Fruit fly (Drosophila melanogaster) whole organism, embryonic: ENCODE measurements around the gene Rpt4.

ENCODE experiments used
- ATbp ChIP-seq: fragments of 200-800 bp; sonication (Bioruptor generic); optimal IDR thresholded peaks from 2 replicates; lab custom pipeline; 2017; ENCODE audit warnings: missing biosample characterization, mild to moderate bottlenecking, missing genetic modification characterization, missing genetic modification reagents
- Adf1 ChIP-seq: fragments of 200-800 bp; sonication (Bioruptor generic); IDR thresholded peaks from 2 replicates; pipeline ENCODE4 v1.3.6; 2022; ENCODE audit warnings: missing biosample characterization, missing genetic modification characterization
- Atf-2 ChIP-seq: fragments of 200-800 bp; sonication (Bioruptor generic); optimal IDR thresholded peaks from 2 replicates; lab custom pipeline; 2016; ENCODE audit warnings: missing biosample characterization, missing genetic modification characterization
- B-H1 ChIP-seq: fragments of 200-800 bp; sonication (Bioruptor generic); IDR thresholded peaks from 3 replicates; pipeline ENCODE4 v1.3.6; 2022; ENCODE audit warnings: missing biosample characterization, missing genetic modification characterization
- Bdp1 ChIP-seq: fragments of 200-800 bp; sonication (Bioruptor generic); optimal IDR thresholded peaks from 3 replicates; lab custom pipeline; 2016; ENCODE audit warnings: missing biosample characterization, missing genetic modification characterization
- BtbVII ChIP-seq: fragments of 200-800 bp; sonication (Bioruptor generic); optimal IDR thresholded peaks from 3 replicates; lab custom pipeline; 2017; ENCODE audit warnings: missing biosample characterization, mild to moderate bottlenecking, missing genetic modification characterization
- CG10462 ChIP-seq: fragments of 200-800 bp; sonication (Bioruptor generic); optimal IDR thresholded peaks from 2 replicates; lab custom pipeline; 2016; ENCODE audit warnings: missing biosample characterization, missing genetic modification characterization
- CG10565 ChIP-seq: fragments of 200-800 bp; sonication (Bioruptor generic); optimal IDR thresholded peaks from 3 replicates; lab custom pipeline; 2016; ENCODE audit warnings: missing biosample characterization, mild to moderate bottlenecking, missing genetic modification characterization
- CG10959 ChIP-seq: fragments of 200-800 bp; sonication (Bioruptor generic); IDR thresholded peaks from 2 replicates; pipeline ENCODE4 v1.3.6; 2022; ENCODE audit warnings: missing biosample characterization, missing genetic modification characterization
- CG11247 ChIP-seq: fragments of 200-800 bp; sonication (Bioruptor generic); IDR thresholded peaks from 2 replicates; pipeline ENCODE4 v1.3.6; 2022; ENCODE audit warnings: missing biosample characterization, missing genetic modification characterization
- CG1233 ChIP-seq: fragments of 200-800 bp; sonication (Bioruptor generic); optimal IDR thresholded peaks from 4 replicates; lab custom pipeline; 2018; ENCODE audit warnings: missing biosample characterization, mild to moderate bottlenecking, missing genetic modification characterization
- CG14860 ChIP-seq: fragments of 200-800 bp; sonication (Bioruptor generic); IDR thresholded peaks from 3 replicates; pipeline ENCODE4 v1.3.6; 2022; ENCODE audit warnings: missing biosample characterization, missing genetic modification characterization; ENCODE audit not compliant: partially characterized antibody
- CG14965 ChIP-seq: fragments of 200-800 bp; sonication (Bioruptor generic); optimal IDR thresholded peaks from 2 replicates; lab custom pipeline; 2016; ENCODE audit warnings: missing biosample characterization, missing genetic modification characterization, borderline replicate concordance
- CG15011 ChIP-seq: fragments of 200-800 bp; sonication (Bioruptor generic); optimal IDR thresholded peaks from 3 replicates; lab custom pipeline; 2018; ENCODE audit warnings: missing biosample characterization, mild to moderate bottlenecking, missing genetic modification characterization
- CG18619 ChIP-seq: fragments of 200-800 bp; sonication (Bioruptor generic); optimal IDR thresholded peaks from 3 replicates; lab custom pipeline; 2017; ENCODE audit warnings: missing biosample characterization, mild to moderate bottlenecking, missing genetic modification characterization
- CG34224 ChIP-seq: fragments of 200-800 bp; sonication (Bioruptor generic); IDR thresholded peaks from 3 replicates; pipeline ENCODE4 v1.3.6; 2022; ENCODE audit warnings: missing biosample characterization, missing genetic modification characterization; ENCODE audit not compliant: partially characterized antibody
- CG42726 ChIP-seq: fragments of 200-800 bp; sonication (Bioruptor generic); IDR thresholded peaks from 2 replicates; pipeline ENCODE4 v1.3.6; 2022; ENCODE audit warnings: missing biosample characterization, missing genetic modification characterization; ENCODE audit not compliant: partially characterized antibody
- CG4730 ChIP-seq: fragments of 200-800 bp; sonication (Bioruptor generic); IDR thresholded peaks from 2 replicates; pipeline ENCODE4 v1.3.6; 2022; ENCODE audit warnings: missing biosample characterization, missing genetic modification characterization
- CG6175 ChIP-seq: fragments of 200-800 bp; sonication (Bioruptor generic); IDR thresholded peaks from 3 replicates; pipeline ENCODE4 v1.3.6; 2022; ENCODE audit warnings: missing biosample characterization, missing genetic modification characterization
- CG6854 ChIP-seq: fragments of 200-800 bp; sonication (Bioruptor generic); optimal IDR thresholded peaks from 3 replicates; lab custom pipeline; 2017; ENCODE audit warnings: missing biosample characterization, mild to moderate bottlenecking, missing genetic modification characterization
- CG8089 ChIP-seq: fragments of 200-800 bp; sonication (Bioruptor generic); optimal IDR thresholded peaks from 3 replicates; lab custom pipeline; 2016; ENCODE audit warnings: missing biosample characterization, missing genetic modification characterization
- Fer1 ChIP-seq: fragments of 200-800 bp; sonication (Bioruptor generic); optimal IDR thresholded peaks from 2 replicates; lab custom pipeline; 2017; ENCODE audit warnings: missing biosample characterization, mild to moderate bottlenecking, missing genetic modification characterization
- GATAe ChIP-seq: fragments of 200-800 bp; sonication (Bioruptor generic); conservative IDR thresholded peaks from 2 replicates; pipeline ENCODE4 v1.3.6; 2022; ENCODE audit warnings: missing biosample characterization, missing genetic modification characterization
- HHEX ChIP-seq: fragments of 200-800 bp; sonication (Bioruptor generic); optimal IDR thresholded peaks from 3 replicates; lab custom pipeline; 2017; ENCODE audit warnings: missing biosample characterization, mild to moderate bottlenecking, missing genetic modification characterization, missing genetic modification reagents
- Lim3 ChIP-seq: fragments of 200-800 bp; sonication (Bioruptor generic); IDR thresholded peaks from 2 replicates; pipeline ENCODE4 v1.3.6; 2022; ENCODE audit warnings: missing biosample characterization, missing genetic modification characterization
- NC2α ChIP-seq: fragments of 200-800 bp; sonication (Bioruptor generic); optimal IDR thresholded peaks from 2 replicates; lab custom pipeline; 2016; ENCODE audit warnings: missing biosample characterization, missing genetic modification characterization
- Neu2 ChIP-seq: fragments of 200-800 bp; sonication (Bioruptor generic); optimal IDR thresholded peaks from 3 replicates; lab custom pipeline; 2016; ENCODE audit warnings: missing biosample characterization, missing genetic modification characterization, borderline replicate concordance
- Oli ChIP-seq: fragments of 200-800 bp; sonication (Bioruptor generic); optimal IDR thresholded peaks from 2 replicates; lab custom pipeline; 2018; ENCODE audit warnings: missing biosample characterization, mild to moderate bottlenecking, missing genetic modification characterization, moderate library complexity
- PHDP ChIP-seq: fragments of 200-800 bp; sonication (Bioruptor generic); optimal IDR thresholded peaks from 3 replicates; lab custom pipeline; 2018; ENCODE audit warnings: missing biosample characterization, mild to moderate bottlenecking, missing genetic modification characterization, moderate library complexity
- Pdp1 ChIP-seq, 2 experiments: fragments of 200-800 bp; sonication (Bioruptor generic); optimal IDR thresholded peaks; 3 replicates each; lab custom pipeline; 2016; ENCODE audit warnings: missing biosample characterization in 2 of 2, missing genetic modification characterization in 2 of 2, mild to moderate bottlenecking in 1 of 2, moderate library complexity in 1 of 2
- Six4 ChIP-seq: fragments of 200-800 bp; sonication (Bioruptor generic); optimal IDR thresholded peaks from 2 replicates; lab custom pipeline; 2016; ENCODE audit warnings: missing biosample characterization, missing genetic modification characterization
- ase ChIP-seq: fragments of 200-800 bp; sonication (Bioruptor generic); IDR thresholded peaks from 3 replicates; pipeline ENCODE4 v1.3.6; 2022; ENCODE audit warnings: missing biosample characterization, missing genetic modification characterization
- caup ChIP-seq: fragments of 200-800 bp; sonication (Bioruptor generic); optimal IDR thresholded peaks from 3 replicates; lab custom pipeline; 2017; ENCODE audit warnings: missing biosample characterization, mild to moderate bottlenecking, missing genetic modification characterization, moderate library complexity; ENCODE audit not compliant: severe bottlenecking
- corto ChIP-seq: fragments of 200-800 bp; sonication (Bioruptor generic); optimal IDR thresholded peaks from 2 replicates; lab custom pipeline; 2016; ENCODE audit warnings: missing biosample characterization, mild to moderate bottlenecking, missing genetic modification characterization, moderate library complexity
- da ChIP-seq: fragments of 200-800 bp; sonication (Bioruptor generic); optimal IDR thresholded peaks from 2 replicates; lab custom pipeline; 2016; ENCODE audit warnings: missing biosample characterization, missing genetic modification characterization
- danr ChIP-seq: fragments of 200-800 bp; sonication (Bioruptor generic); IDR thresholded peaks from 2 replicates; pipeline ENCODE4 v1.3.6; 2022; ENCODE audit warnings: missing biosample characterization, missing genetic modification characterization
- hbn ChIP-seq: fragments of 200-800 bp; sonication (Bioruptor generic); IDR thresholded peaks from 2 replicates; pipeline ENCODE4 v1.3.6; 2022; ENCODE audit warnings: missing biosample characterization, missing genetic modification characterization; ENCODE audit not compliant: partially characterized antibody
- jumu ChIP-seq: fragments of 200-800 bp; sonication (Bioruptor generic); optimal IDR thresholded peaks from 3 replicates; lab custom pipeline; 2016; ENCODE audit warnings: missing biosample characterization, missing genetic modification characterization
- ken ChIP-seq: fragments of 200-800 bp; sonication (Bioruptor generic); IDR thresholded peaks from 3 replicates; pipeline ENCODE4 v1.3.6; 2022; ENCODE audit warnings: missing biosample characterization, missing genetic modification characterization
- lilli ChIP-seq: fragments of 200-800 bp; sonication (Bioruptor generic); optimal IDR thresholded peaks from 3 replicates; lab custom pipeline; 2016; ENCODE audit warnings: missing biosample characterization, missing genetic modification characterization
- nau ChIP-seq: fragments of 200-800 bp; sonication (Bioruptor generic); optimal IDR thresholded peaks from 3 replicates; lab custom pipeline; 2017; ENCODE audit warnings: missing biosample characterization, mild to moderate bottlenecking, missing genetic modification characterization, missing genetic modification reagents
- pho ChIP-seq: fragments of 200-800 bp; sonication (Bioruptor generic); optimal IDR thresholded peaks from 2 replicates; lab custom pipeline; 2016; ENCODE audit warnings: missing biosample characterization, missing genetic modification characterization
- pum ChIP-seq: fragments of 200-800 bp; sonication (Bioruptor generic); optimal IDR thresholded peaks from 2 replicates; lab custom pipeline; 2016; ENCODE audit warnings: missing biosample characterization, missing genetic modification characterization
- salm ChIP-seq: fragments of 200-800 bp; sonication (Bioruptor generic); optimal IDR thresholded peaks from 2 replicates; lab custom pipeline; 2018; ENCODE audit warnings: missing biosample characterization, mild to moderate bottlenecking, missing genetic modification characterization
- sens ChIP-seq: fragments of 200-800 bp; sonication (Bioruptor generic); peaks from one replicate; lab custom pipeline; 2016; ENCODE audit warnings: missing biosample characterization, missing genetic modification characterization
- sima ChIP-seq: fragments of 200-800 bp; sonication (Bioruptor generic); optimal IDR thresholded peaks from 2 replicates; lab custom pipeline; 2016; ENCODE audit warnings: missing biosample characterization, missing genetic modification characterization
- ssp ChIP-seq: fragments of 200-800 bp; sonication (Bioruptor generic); IDR thresholded peaks from 2 replicates; pipeline ENCODE4 v1.3.6; 2022; ENCODE audit warnings: missing biosample characterization, missing genetic modification characterization
- tap ChIP-seq: fragments of 200-800 bp; optimal IDR thresholded peaks from 3 replicates; lab custom pipeline; 2019; ENCODE audit warnings: missing biosample characterization, mild to moderate bottlenecking, missing genetic modification characterization, moderate library complexity
- twi ChIP-seq: fragments of 200-800 bp; optimal IDR thresholded peaks from 2 replicates; lab custom pipeline; 2019; ENCODE audit warnings: missing biosample characterization, mild to moderate bottlenecking, missing genetic modification characterization, moderate library complexity

The Rpt4 gene

DNA sequence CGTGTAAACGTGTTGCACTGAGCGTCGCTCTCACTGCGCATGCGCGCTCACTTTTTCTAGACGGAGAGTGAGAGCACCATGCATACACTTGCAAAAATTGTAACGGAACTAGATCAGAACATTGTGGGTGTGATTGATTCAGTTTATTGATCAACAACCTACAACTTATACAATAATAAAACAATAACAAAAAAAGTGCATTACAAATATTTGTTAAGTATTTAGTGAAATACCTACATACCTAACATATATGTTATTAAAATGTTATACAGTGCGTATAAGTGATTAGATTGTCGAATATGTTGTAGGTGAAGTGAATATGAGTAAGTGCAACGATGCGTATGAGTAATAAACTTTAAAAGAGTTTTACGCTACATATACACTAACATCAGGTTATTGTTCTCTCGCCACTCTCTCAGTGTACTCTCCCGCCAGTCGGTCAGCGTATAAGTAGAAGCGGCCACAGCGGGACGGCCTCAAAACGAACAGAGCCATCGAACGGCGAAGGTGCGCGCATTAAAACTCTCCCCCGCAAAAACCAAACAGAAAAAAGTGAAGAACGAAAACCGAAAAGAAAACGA lies 39.4 kb upstream of the Rpt4 start, which contains the start of gene CG42240 (continued):
- peak; percentile 80 for TF ChIP-seq Atf-2
- TF ChIP-seq NC2α (GFP tag; lab: Kevin White, UChicago) = peak; percentile 42
- TF ChIP-seq B-H1 = peak; percentile 62
- peak; percentile 83 for TF ChIP-seq salm (tag; lab: Kevin White, UChicago)
- TF ChIP-seq Bdp1 (GFP tag; lab: Kevin White, UChicago) = peak; percentile 39
- TF ChIP-seq caup (GFP tag; lab: Kevin White, UChicago) = peak; percentile 85
- TF ChIP-seq Pdp1 (GFP tag; optimal IDR thresholded peaks at IDR 0.05; lab: Kevin White, UChicago) = peak; percentile 81 to 82
- peak; percentile 57 for TF ChIP-seq CG8089 (GFP tag; lab: Kevin White, UChicago)
- TF ChIP-seq CG4730 (GFP tag; lab: Robert Waterston, UW) = peak; percentile 67
- peak; percentile 71 for TF ChIP-seq danr (GFP tag; lab: Robert Waterston, UW)
- peak; percentile 63 for TF ChIP-seq corto (GFP tag; lab: Kevin White, UChicago)
- TF ChIP-seq Neu2 (GFP tag; lab: Kevin White, UChicago) = no peak
- TF ChIP-seq CG15011 (GFP tag; lab: Kevin White, UChicago) = peak; percentile 88
- TF ChIP-seq Oli (tag; lab: Kevin White, UChicago) = peak; percentile 95
- TF ChIP-seq ase (GFP tag; lab: Robert Waterston, UW) = peak; percentile 58; the same call in 1 of the 3 replicates
- peak; percentile 91 for TF ChIP-seq CG6854
- peak; percentile 21; the same call in 1 of the 2 replicates for TF ChIP-seq Adf1 (GFP tag; lab: Robert Waterston, UW)
- TF ChIP-seq GATAe (GFP tag; lab: Robert Waterston, UW) = peak; percentile 40; the same call in 1 of the 2 replicates
- peak; percentile 63 for TF ChIP-seq jumu (GFP tag; lab: Kevin White, UChicago)
- TF ChIP-seq da = no peak
- no peak for TF ChIP-seq CG10959 (GFP tag; lab: Robert Waterston, UW)
- TF ChIP-seq CG14965 (GFP tag; lab: Kevin White, UChicago) = no peak
- TF ChIP-seq CG18619 (GFP tag; lab: Kevin White, UChicago) = peak; percentile 93
- TF ChIP-seq CG1233 (GFP tag; lab: Kevin White, UChicago) = peak; percentile 88
- peak; percentile 87 for TF ChIP-seq ATbp (GFP tag; lab: Kevin White, UChicago)
- no peak for TF ChIP-seq CG14860
- peak; percentile 91 for TF ChIP-seq PHDP (tag; lab: Kevin White, UChicago)
- peak; percentile 81 for TF ChIP-seq CG10462
- TF ChIP-seq BtbVII (GFP tag; lab: Kevin White, UChicago) = peak; percentile 91
- TF ChIP-seq Lim3 (GFP tag; lab: Robert Waterston, UW) = peak; percentile 46; the same call in 1 of the 2 replicates
- no peak for TF ChIP-seq CG6175 (GFP tag; lab: Robert Waterston, UW)
- TF ChIP-seq lilli (GFP tag; lab: Kevin White, UChicago) = peak; percentile 82
- peak; percentile 83 for TF ChIP-seq twi (tag; lab: Kevin White, UChicago)
- TF ChIP-seq hbn (GFP tag; lab: Robert Waterston, UW) = no peak
- TF ChIP-seq Six4 (GFP tag; lab: Kevin White, UChicago) = peak; percentile 84
- TF ChIP-seq Fer1 = peak; percentile 93
- TF ChIP-seq pum (GFP tag; lab: Kevin White, UChicago) = peak; percentile 86
- TF ChIP-seq HHEX (GFP tag; lab: Kevin White, UChicago) = peak; percentile 91
- peak; percentile 45; the same call in 1 of the 2 replicates for TF ChIP-seq CG11247 (GFP tag; lab: Robert Waterston, UW)
- no peak for TF ChIP-seq CG42726 (GFP tag; lab: Robert Waterston, UW)
- TF ChIP-seq sens (GFP tag; lab: Kevin White, UChicago) = peak; percentile 99
- TF ChIP-seq tap (tag; lab: Kevin White, UChicago) = peak; percentile 86
- no peak for TF ChIP-seq nau (GFP tag; lab: Kevin White, UChicago)
- TF ChIP-seq ken (GFP tag; lab: Robert Waterston, UW) = 0 out of 3 replicates have a peak, but pooled peaks have one; percentile 48
- no peak for TF ChIP-seq CG34224 (GFP tag; lab: Robert Waterston, UW)
- peak; percentile 63 for TF ChIP-seq ssp
- TF ChIP-seq pho = peak; percentile 81
- TF ChIP-seq sima = peak; percentile 16
- peak; percentile 27 for TF ChIP-seq CG10565 (GFP tag; lab: Kevin White, UChicago)
